Fruit fly (Drosophila melanogaster): ENCODE measurements around the gene Usp47.
A peak's percentile ranks its signal among the peaks of the same experiment; 100 is the strongest.

Usp47 gene

DNA sequence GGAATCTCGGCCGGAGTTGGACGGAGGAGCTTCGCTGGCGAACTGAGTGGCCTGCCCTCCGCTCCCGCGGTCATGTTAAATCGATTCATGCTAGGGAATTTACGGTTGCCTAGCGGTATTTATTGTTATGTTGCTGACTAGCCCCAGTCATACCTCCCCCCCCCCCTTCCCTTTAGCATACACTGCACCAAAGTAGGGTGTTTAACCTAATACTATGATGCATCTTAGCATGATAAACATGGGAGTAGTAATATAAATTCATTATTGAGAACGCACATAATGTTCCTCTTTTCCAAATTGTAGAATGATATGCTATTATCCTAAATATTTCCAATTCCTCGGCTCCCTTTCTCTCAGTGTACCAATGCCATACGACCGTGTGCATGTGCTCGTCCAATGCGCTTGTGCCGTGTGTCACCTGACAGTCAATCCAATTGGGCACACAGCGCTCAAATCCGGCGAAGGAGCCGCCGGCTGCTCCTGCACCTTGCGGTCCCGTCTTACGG, 43.8 kb downstream of the Usp47 start, which contains the start of gene Tektin-C (continued):
- TF ChIP-seq tup (GFP tag; optimal IDR thresholded peaks at IDR 0.05) (no peak), CG9437 (GFP tag; optimal IDR thresholded peaks at IDR 0.05) (no peak), fru (optimal IDR thresholded peaks at IDR 0.05) (no peak), sisA (GFP tag; IDR thresholded peaks at IDR 0.05) (peak; percentile 15; the same call in 1 of the 2 replicates), CG1792 (GFP tag; optimal IDR thresholded peaks at IDR 0.05) (no peak), B-H2 (GFP tag; optimal IDR thresholded peaks at IDR 0.05) (no peak), CG3847 (GFP tag; IDR thresholded peaks at IDR 0.05) (no peak), kay (GFP tag; optimal IDR thresholded peaks at IDR 0.05) (no peak), row (GFP tag; IDR thresholded peaks at IDR 0.05) (peak; percentile 40; the same call in 1 of the 3 replicates), knrl (GFP tag; IDR thresholded peaks at IDR 0.05; ENCODE audit: partially characterized antibody) (no peak), Xbp1 (GFP tag; optimal IDR thresholded peaks at IDR 0.05) (peak; percentile 9), fd64A (GFP tag; optimal IDR thresholded peaks at IDR 0.05) (no peak), Asciz (GFP tag; optimal IDR thresholded peaks at IDR 0.05) (no peak), danr (GFP tag; IDR thresholded peaks at IDR 0.05) (no peak), D19B (GFP tag; optimal IDR thresholded peaks at IDR 0.05) (no peak), CG2678 (tag; optimal IDR thresholded peaks at IDR 0.05) (no peak), Dfd (GFP tag; optimal IDR thresholded peaks at IDR 0.05) (no peak), Adf1 (GFP tag; IDR thresholded peaks at IDR 0.05) (no peak), sug (tag; optimal IDR thresholded peaks at IDR 0.05) (no peak), CG17186 (GFP tag; optimal IDR thresholded peaks at IDR 0.05) (no peak), Elba2 (GFP tag; optimal IDR thresholded peaks at IDR 0.05) (no peak), bab2 (GFP tag; optimal IDR thresholded peaks at IDR 0.05) (no peak), Sry-δ (GFP tag; optimal IDR thresholded peaks at IDR 0.05) (no peak), CG10209 (GFP tag; optimal IDR thresholded peaks at IDR 0.05) (peak; percentile 8), CG12391 (tag; optimal IDR thresholded peaks at IDR 0.05) (peak; percentile 13), B-H1 (GFP tag; IDR thresholded peaks at IDR 0.05) (no peak), CG3281 (GFP tag; optimal IDR thresholded peaks at IDR 0.05) (no peak), unc-4 (GFP tag; IDR thresholded peaks at IDR 0.05; ENCODE audit: partially characterized antibody) (no peak), sim (GFP tag; IDR thresholded peaks at IDR 0.05) (no peak), CG11695 (GFP tag; IDR thresholded peaks at IDR 0.05) (no peak), pum (GFP tag; optimal IDR thresholded peaks at IDR 0.05) (no peak), CG10979 (tag; optimal IDR thresholded peaks at IDR 0.05) (no peak), Med (GFP tag) (peak; percentile 80), CG11696 (GFP tag; IDR thresholded peaks at IDR 0.05) (no peak), Ets65A (GFP tag) (peak; percentile 74), CG13624 (GFP tag; optimal IDR thresholded peaks at IDR 0.05) (no peak), cas (GFP tag; IDR thresholded peaks at IDR 0.05) (no peak), CG2889 (GFP tag; IDR thresholded peaks at IDR 0.05) (no peak), Doc3 (GFP tag; IDR thresholded peaks at IDR 0.05; ENCODE audit: partially characterized antibody) (no peak), CG30431 (GFP tag; optimal IDR thresholded peaks at IDR 0.05) (no peak), CG32532 (GFP tag; IDR thresholded peaks at IDR 0.05) (no peak), CG17328 (GFP tag; IDR thresholded peaks at IDR 0.05) (peak; percentile 62), Poxn (GFP tag; IDR thresholded peaks at IDR 0.05) (no peak), Nf-YC (tag; optimal IDR thresholded peaks at IDR 0.05) (no peak), E2f1 (GFP tag; IDR thresholded peaks at IDR 0.05) (no peak), Lhr (GFP tag; optimal IDR thresholded peaks at IDR 0.05) (no peak), bcd (GFP tag; optimal IDR thresholded peaks at IDR 0.05) (no peak), gem (tag; optimal IDR thresholded peaks at IDR 0.05) (no peak), NFAT (GFP tag; IDR thresholded peaks at IDR 0.05) (no peak), CG3838 (GFP tag; optimal IDR thresholded peaks at IDR 0.05) (no peak), CG4404 (GFP tag; IDR thresholded peaks at IDR 0.05) (peak; percentile 34; the same call in 1 of the 2 replicates), cato (GFP tag; optimal IDR thresholded peaks at IDR 0.05; ENCODE audit: borderline replicate concordance) (no peak), sens (GFP tag) (peak; percentile 48)

All from whole organism, embryonic.